Worm (Caenorhabditis elegans) whole organism, mixed stage, embryonic: ENCODE measurements around the gene drd-50.
A peak's percentile ranks its signal among the peaks of the same experiment; 100 is the strongest.

Experiments
- bed-3 ChIP-seq: fragments of 200-800 bp; sonication (Bioruptor generic); optimal IDR thresholded peaks from 3 replicates; lab custom pipeline; 2018; ENCODE audit warnings: mild to moderate bottlenecking, missing genetic modification characterization, moderate library complexity, missing compliant biosample characterization
- blmp-1 ChIP-seq: fragments of 150-350 bp; optimal IDR thresholded peaks from 2 replicates; lab custom pipeline; 2014; ENCODE audit warnings: missing biosample characterization, missing genetic modification characterization
- ceh-39 ChIP-seq: fragments of 150-350 bp; optimal IDR thresholded peaks from 2 replicates; lab custom pipeline; 2014; ENCODE audit warnings: missing biosample characterization, missing genetic modification characterization
- ceh-43 ChIP-seq: fragments of 200-800 bp; sonication (Bioruptor generic); optimal IDR thresholded peaks from 2 replicates; lab custom pipeline; 2018; ENCODE audit warnings: mild to moderate bottlenecking, missing genetic modification characterization, moderate library complexity, missing compliant biosample characterization
- ceh-83 ChIP-seq: fragments of 200-800 bp; sonication (Bioruptor generic); optimal IDR thresholded peaks from 2 replicates; lab custom pipeline; 2018; ENCODE audit warnings: mild to moderate bottlenecking, missing genetic modification characterization, missing compliant biosample characterization
- ces-1 ChIP-seq: fragments of 150-350 bp; optimal IDR thresholded peaks from 2 replicates; lab custom pipeline; 2014; ENCODE audit warnings: missing biosample characterization, missing genetic modification reagents, missing genetic modification characterization
- cnd-1 ChIP-seq: fragments of 200-800 bp; sonication (Bioruptor generic); optimal IDR thresholded peaks from 2 replicates; lab custom pipeline; 2018; ENCODE audit warnings: mild to moderate bottlenecking, missing genetic modification characterization, missing compliant biosample characterization
- drap-1 ChIP-seq: fragments of 200-800 bp; sonication (Bioruptor generic); optimal IDR thresholded peaks from 3 replicates; lab custom pipeline; 2018; ENCODE audit warnings: mild to moderate bottlenecking, missing genetic modification characterization, missing compliant biosample characterization
- elt-1 ChIP-seq: sonication (generic microtip); optimal IDR thresholded peaks from 2 replicates; lab custom pipeline; 2017; ENCODE audit warnings: missing genetic modification characterization, mild to moderate bottlenecking, missing compliant biosample characterization, antibody characterized with exemption, moderate library complexity, borderline replicate concordance; ENCODE audit not compliant: insufficient read depth
- elt-3 ChIP-seq: fragments of 150-350 bp; optimal IDR thresholded peaks from 2 replicates; lab custom pipeline; 2014; ENCODE audit warnings: missing biosample characterization, missing genetic modification characterization
- flh-1 ChIP-seq: fragments of 200-800 bp; sonication (Bioruptor generic); optimal IDR thresholded peaks from 2 replicates; lab custom pipeline; 2018; ENCODE audit warnings: mild to moderate bottlenecking, missing genetic modification characterization, moderate library complexity, missing compliant biosample characterization
- ham-2 ChIP-seq: fragments of 200-800 bp; sonication (Bioruptor generic); optimal IDR thresholded peaks from 2 replicates; lab custom pipeline; 2018; ENCODE audit warnings: mild to moderate bottlenecking, missing genetic modification characterization, missing compliant biosample characterization
- hlh-1 ChIP-seq: fragments of 150-350 bp; optimal IDR thresholded peaks from 2 replicates; lab custom pipeline; 2014; ENCODE audit warnings: missing biosample characterization, missing genetic modification reagents, missing genetic modification characterization
- lin-13 ChIP-seq: fragments of 150-350 bp; optimal IDR thresholded peaks from 2 replicates; lab custom pipeline; 2014; ENCODE audit warnings: missing biosample characterization, missing genetic modification characterization
- lin-32 ChIP-seq: fragments of 200-800 bp; sonication (Bioruptor generic); optimal IDR thresholded peaks from 2 replicates; lab custom pipeline; 2018; ENCODE audit warnings: mild to moderate bottlenecking, missing genetic modification characterization, missing compliant biosample characterization
- lsy-2 ChIP-seq: fragments of 150-350 bp; optimal IDR thresholded peaks from 2 replicates; lab custom pipeline; 2014; ENCODE audit warnings: missing biosample characterization, missing genetic modification characterization
- mab-5 ChIP-seq: fragments of 150-350 bp; optimal IDR thresholded peaks from 2 replicates; lab custom pipeline; 2014; ENCODE audit warnings: missing biosample characterization, missing genetic modification characterization
- mls-2 ChIP-seq: sonication (generic microtip); optimal IDR thresholded peaks from 2 replicates; lab custom pipeline; 2016; ENCODE audit warnings: mild to moderate bottlenecking, missing genetic modification characterization, moderate library complexity, missing compliant biosample characterization
- nhr-12 ChIP-seq: fragments of 150-350 bp; optimal IDR thresholded peaks from 2 replicates; lab custom pipeline; 2014; ENCODE audit warnings: missing biosample characterization, missing genetic modification characterization
- nhr-2 ChIP-seq: fragments of 150-350 bp; optimal IDR thresholded peaks from 2 replicates; lab custom pipeline; 2014; ENCODE audit warnings: missing biosample characterization, missing genetic modification characterization
- nhr-237 ChIP-seq: fragments of 150-350 bp; optimal IDR thresholded peaks from 2 replicates; lab custom pipeline; 2014; ENCODE audit warnings: missing biosample characterization, missing genetic modification characterization
- nhr-28 ChIP-seq: fragments of 150-350 bp; optimal IDR thresholded peaks from 2 replicates; lab custom pipeline; 2014; ENCODE audit warnings: missing biosample characterization, missing genetic modification characterization
- pha-4 ChIP-seq: fragments of 150-350 bp; optimal IDR thresholded peaks from 2 replicates; lab custom pipeline; 2018; ENCODE audit warnings: missing biosample characterization, missing genetic modification reagents, missing genetic modification characterization
- sem-2 ChIP-seq: fragments of 200-800 bp; sonication (Bioruptor generic); optimal IDR thresholded peaks from 2 replicates; lab custom pipeline; 2018; ENCODE audit warnings: mild to moderate bottlenecking, missing genetic modification characterization, missing compliant biosample characterization
- snpc-4 ChIP-seq: fragments of 150-350 bp; optimal IDR thresholded peaks from 2 replicates; lab custom pipeline; 2014; ENCODE audit warnings: missing biosample characterization, missing genetic modification characterization
- sptf-1 ChIP-seq: sonication (generic microtip); optimal IDR thresholded peaks from 2 replicates; lab custom pipeline; 2017; ENCODE audit warnings: mild to moderate bottlenecking, missing genetic modification characterization, moderate library complexity, missing compliant biosample characterization
- tbx-8 ChIP-seq: fragments of 200-800 bp; sonication (Bioruptor generic); optimal IDR thresholded peaks from 2 replicates; lab custom pipeline; 2018; ENCODE audit warnings: mild to moderate bottlenecking, missing genetic modification characterization, moderate library complexity, missing compliant biosample characterization
- unc-120 ChIP-seq: sonication (generic microtip); optimal IDR thresholded peaks from 2 replicates; lab custom pipeline; 2017; ENCODE audit warnings: missing genetic modification characterization, missing compliant biosample characterization; ENCODE audit not compliant: poor library complexity, severe bottlenecking
- unc-62 ChIP-seq: fragments of 150-350 bp; optimal IDR thresholded peaks from 2 replicates; lab custom pipeline; 2014; ENCODE audit warnings: missing biosample characterization, missing genetic modification reagents, missing genetic modification characterization
- zip-8 ChIP-seq: fragments of 150-350 bp; optimal IDR thresholded peaks from 2 replicates; lab custom pipeline; 2014; ENCODE audit warnings: missing biosample characterization, missing genetic modification characterization
- ztf-11 ChIP-seq: fragments of 150-350 bp; optimal IDR thresholded peaks from 2 replicates; lab custom pipeline; 2014; ENCODE audit warnings: missing biosample characterization, missing genetic modification characterization

Gene drd-50

ce11 chrIV:4084109-4084508 is 33.4 kb upstream of the drd-50 start, which contains the start of gene C35B1.5:
TSS of gene C35B1.5 (minus strand) at chrIV:4084209.
- TF ChIP-seq lsy-2 (tag; lab: Kevin White, UChicago) (no peak), mls-2 (tag; lab: Kevin White, UChicago) (no peak), ceh-43 (GFP tag; lab: Kevin White, UChicago) (no peak), pha-4 (tag; lab: Kevin White, UChicago) (no peak), zip-8 (tag; lab: Kevin White, UChicago) (no peak), elt-3 (tag; lab: Kevin White, UChicago) (no peak)

DNA sequence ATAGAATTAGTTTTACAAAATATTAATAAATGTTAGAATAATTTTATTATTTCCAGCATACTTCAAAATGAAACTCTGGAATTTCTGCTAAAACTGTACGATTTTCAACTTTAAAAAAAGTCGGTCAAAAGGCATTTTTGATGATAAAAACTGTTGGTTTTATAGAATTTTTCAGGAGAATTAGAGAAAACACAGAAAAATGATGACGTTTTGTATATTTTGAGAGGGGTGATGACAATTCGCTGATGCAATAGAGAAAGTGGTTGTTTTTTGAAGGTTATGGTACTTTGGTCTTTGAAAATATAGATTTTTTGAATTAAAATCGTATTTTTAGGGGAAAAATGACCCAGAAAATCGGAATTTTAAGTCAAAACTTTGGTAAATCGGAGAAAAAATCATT is 32.5 kb upstream of the drd-50 start:
- TF ChIP-seq mls-2 (tag; lab: Kevin White, UChicago) (no peak), snpc-4 (no peak), nhr-28 (tag; lab: Kevin White, UChicago) (no peak), zip-8 (tag; lab: Kevin White, UChicago) (no peak), lin-13 (tag; lab: Kevin White, UChicago) (no peak), ceh-43 (GFP tag; lab: Kevin White, UChicago) (no peak), flh-1 (GFP tag; lab: Kevin White, UChicago) (no peak), elt-1 (tag; lab: Kevin White, UChicago) (no peak), lsy-2 (tag; lab: Kevin White, UChicago) (no peak), blmp-1 (no peak), ceh-39 (tag; lab: Kevin White, UChicago) (no peak), drap-1 (no peak), mab-5 (tag; lab: Kevin White, UChicago) (no peak)

ce11 chrIV:4085787-4086262 is 31.7 kb upstream of the drd-50 start, which contains the start of gene C35B1.2:
TSS of gene C35B1.2 (plus strand) at chrIV:4086212.
- TF ChIP-seq ces-1 (GFP tag; lab: Kevin White, UChicago) (peak; percentile 13), lsy-2 (tag; lab: Kevin White, UChicago) (peak; percentile 9), nhr-28 (tag; lab: Kevin White, UChicago) (no peak)

DNA sequence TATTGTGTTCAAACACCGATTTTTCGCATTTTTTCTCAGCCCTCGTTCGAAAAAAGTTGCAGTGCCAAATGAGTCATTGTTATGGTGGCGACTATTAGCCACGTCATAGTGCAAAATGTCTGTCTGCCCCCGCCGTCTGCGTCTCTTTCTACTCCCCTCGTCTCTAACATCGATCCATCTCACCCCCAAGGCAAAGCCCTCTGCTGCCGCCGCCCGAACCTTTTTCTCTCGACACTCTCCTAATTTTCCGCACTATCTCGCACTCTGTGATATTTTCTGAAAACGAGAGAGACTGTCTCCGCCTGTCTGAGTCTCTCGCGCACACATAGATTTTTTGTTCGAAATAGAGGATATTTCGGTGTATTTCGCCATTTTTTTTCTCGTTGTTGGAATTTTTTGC is 24.4 kb upstream of the drd-50 start:
- TF ChIP-seq blmp-1 (no peak), ztf-11 (tag; lab: Kevin White, UChicago) (no peak), ham-2 (GFP tag; lab: Kevin White, UChicago) (peak; percentile 17), sem-2 (no peak), ces-1 (GFP tag; lab: Kevin White, UChicago) (peak; percentile 56), mab-5 (tag; lab: Kevin White, UChicago) (no peak), hlh-1 (tag; lab: Kevin White, UChicago) (no peak), nhr-237 (peak; percentile 17), cnd-1 (tag; lab: Kevin White, UChicago) (no peak), unc-62 (peak; percentile 19), unc-120 (tag; lab: Kevin White, UChicago) (peak; percentile 36), sptf-1 (no peak)
- TF ChIP-seq, all 35 proteins: peak for 5

- TF ChIP-seq sptf-1 = no peak
- TF ChIP-seq elt-3 (tag; lab: Kevin White, UChicago) = no peak
- TF ChIP-seq zip-8 (tag; lab: Kevin White, UChicago) = no peak
- TF ChIP-seq ces-1 (GFP tag; lab: Kevin White, UChicago) = no peak
- no peak for TF ChIP-seq nhr-12
- no peak for TF ChIP-seq cnd-1 (tag; lab: Kevin White, UChicago)
- TF ChIP-seq drap-1 = no peak
- TF ChIP-seq ceh-83 (GFP tag; lab: Kevin White, UChicago) = no peak
- TF ChIP-seq ceh-43 (GFP tag; lab: Kevin White, UChicago) = no peak
- TF ChIP-seq blmp-1 = no peak
- TF ChIP-seq snpc-4 = no peak
- TF ChIP-seq unc-120 (tag; lab: Kevin White, UChicago) = no peak
- no peak for TF ChIP-seq ztf-11 (tag; lab: Kevin White, UChicago)
- TF ChIP-seq mab-5 (tag; lab: Kevin White, UChicago) = no peak
- no peak for TF ChIP-seq lsy-2 (tag; lab: Kevin White, UChicago)
- no peak for TF ChIP-seq unc-62
- TF ChIP-seq tbx-8 (GFP tag; lab: Kevin White, UChicago) = no peak
Measured at ce11 chrIV:4094364-4094763, 23.2 kb upstream of the drd-50 start.

DNA sequence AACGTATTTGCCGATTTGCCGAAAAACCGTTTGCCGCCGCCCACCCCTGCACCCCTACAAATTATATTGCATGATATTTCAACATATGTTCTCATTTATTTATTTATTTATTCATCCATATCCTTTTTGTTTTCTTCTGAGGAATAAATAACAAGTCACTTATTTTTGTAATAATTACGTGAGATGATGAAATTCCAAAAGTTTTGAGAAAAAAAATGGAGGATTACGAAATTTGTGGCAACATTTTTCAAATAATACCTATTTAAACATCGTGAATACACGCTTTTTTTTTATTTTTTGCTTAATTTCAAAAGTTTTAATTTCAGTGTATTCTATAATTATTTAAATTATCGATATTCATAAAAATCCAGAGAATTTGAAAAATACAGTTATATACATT is 20.6 kb upstream of the drd-50 start:
- no peak for TF ChIP-seq elt-1 (tag; lab: Kevin White, UChicago)
- TF ChIP-seq lin-32 (GFP tag; lab: Kevin White, UChicago) = no peak
- no peak for TF ChIP-seq mls-2 (tag; lab: Kevin White, UChicago)
- TF ChIP-seq ham-2 (GFP tag; lab: Kevin White, UChicago) = no peak
- TF ChIP-seq blmp-1 = no peak
- no peak for TF ChIP-seq ces-1 (GFP tag; lab: Kevin White, UChicago)
- no peak for TF ChIP-seq pha-4 (tag; lab: Kevin White, UChicago)
- TF ChIP-seq unc-62 = no peak
- TF ChIP-seq unc-120 (tag; lab: Kevin White, UChicago) = no peak
- TF ChIP-seq mab-5 (tag; lab: Kevin White, UChicago) = no peak
- TF ChIP-seq zip-8 (tag; lab: Kevin White, UChicago) = no peak
- no peak for TF ChIP-seq hlh-1 (tag; lab: Kevin White, UChicago)
- TF ChIP-seq cnd-1 (tag; lab: Kevin White, UChicago) = no peak
- no peak for TF ChIP-seq ceh-83 (GFP tag; lab: Kevin White, UChicago)
- no peak for TF ChIP-seq bed-3 (GFP tag; lab: Kevin White, UChicago)
- TF ChIP-seq nhr-2 (tag; lab: Kevin White, UChicago) = no peak
